Worm (Caenorhabditis elegans) whole organism, L4 larva: ENCODE results near the gene sas-7.

Experiments
- D1046.2 ChIP-seq: fragments of 200-800 bp; sonication (Bioruptor generic); IDR thresholded peaks from 2 replicates; pipeline ENCODE4 v1.3.6; 2022; ENCODE audit warnings: missing genetic modification characterization, missing compliant biosample characterization
- T20F7.1 ChIP-seq: fragments of 200-800 bp; sonication (Bioruptor generic); optimal IDR thresholded peaks from 2 replicates; lab custom pipeline; 2018; ENCODE audit warnings: mild to moderate bottlenecking, missing genetic modification characterization, missing compliant biosample characterization
- Y105C5A.15 ChIP-seq: fragments of 200-800 bp; sonication (Bioruptor generic); IDR thresholded peaks from 2 replicates; pipeline ENCODE4 v1.3.6; 2022; ENCODE audit warnings: missing genetic modification characterization, missing compliant biosample characterization
- Y48G9A.11 ChIP-seq: fragments of 200-800 bp; sonication (Bioruptor generic); IDR thresholded peaks from 2 replicates; pipeline ENCODE4 v1.3.6; 2022; ENCODE audit warnings: missing genetic modification reagents, missing genetic modification characterization, missing compliant biosample characterization
- Y75B8A.6 ChIP-seq: fragments of 200-800 bp; sonication (Bioruptor generic); IDR thresholded peaks from 2 replicates; pipeline ENCODE4 v1.3.6; 2022; ENCODE audit warnings: missing genetic modification reagents, missing genetic modification characterization, missing compliant biosample characterization
- aha-1 ChIP-seq: fragments of 150-350 bp; peaks from one replicate; lab custom pipeline; 2014; ENCODE audit warnings: missing biosample characterization, missing genetic modification characterization
- aly-2 ChIP-seq: sonication (generic microtip); optimal IDR thresholded peaks from 2 replicates; lab custom pipeline; 2018; ENCODE audit warnings: missing biosample characterization, missing genetic modification characterization
- ama-1 ChIP-seq: fragments of 150-350 bp; optimal IDR thresholded peaks from 2 replicates; lab custom pipeline; 2014; ENCODE audit warnings: inconsistent platforms, mixed read lengths
- ceh-28 ChIP-seq: fragments of 150-350 bp; optimal IDR thresholded peaks from 2 replicates; lab custom pipeline; 2014; ENCODE audit warnings: missing biosample characterization, missing genetic modification reagents, missing genetic modification characterization
- ces-1 ChIP-seq: fragments of 150-350 bp; sonication (generic microtip); optimal IDR thresholded peaks from 4 replicates; lab custom pipeline; 2014; ENCODE audit warnings: missing biosample characterization, missing genetic modification reagents, missing genetic modification characterization
- ctbp-1 ChIP-seq: fragments of 200-800 bp; sonication (Bioruptor generic); IDR thresholded peaks from 2 replicates; pipeline ENCODE4 v1.3.6; 2022; ENCODE audit warnings: missing genetic modification reagents, missing genetic modification characterization, missing compliant biosample characterization
- daf-12 ChIP-seq: fragments of 150-350 bp; optimal IDR thresholded peaks from 2 replicates; lab custom pipeline; 2014; ENCODE audit warnings: missing biosample characterization, missing genetic modification reagents, missing genetic modification characterization
- daf-16 ChIP-seq, 3 experiments: sonication (generic microtip); optimal IDR thresholded peaks; 2 replicates each; lab custom pipeline; 2016 to 2017; ENCODE audit warnings: missing genetic modification characterization in 3 of 3, missing genetic modification reagents in 3 of 3, mild to moderate bottlenecking in 2 of 3, missing compliant biosample characterization in 2 of 3, missing biosample characterization in 1 of 3, moderate library complexity in 1 of 3
- daf-19 ChIP-seq: fragments of 200-800 bp; sonication (Bioruptor generic); conservative IDR thresholded peaks from 2 replicates; pipeline ENCODE4 v1.3.6; 2022; ENCODE audit warnings: missing genetic modification characterization, missing compliant biosample characterization
- dmd-6 ChIP-seq: fragments of 200-800 bp; sonication (Bioruptor generic); IDR thresholded peaks from 2 replicates; pipeline ENCODE4 v1.3.6; 2022; ENCODE audit warnings: missing genetic modification reagents, missing genetic modification characterization, missing compliant biosample characterization
- dmd-8 ChIP-seq: fragments of 200-800 bp; sonication (Bioruptor generic); IDR thresholded peaks from 2 replicates; pipeline ENCODE4 v1.3.6; 2022; ENCODE audit warnings: missing genetic modification characterization, missing compliant biosample characterization
- duxl-1 ChIP-seq: sonication (generic microtip); optimal IDR thresholded peaks from 2 replicates; lab custom pipeline; 2016; ENCODE audit warnings: mild to moderate bottlenecking, missing genetic modification characterization, moderate library complexity, missing compliant biosample characterization; ENCODE audit not compliant: poor library complexity
- dve-1 ChIP-seq: sonication (generic microtip); optimal IDR thresholded peaks from 2 replicates; lab custom pipeline; 2017; ENCODE audit warnings: antibody characterized with exemption, mild to moderate bottlenecking, missing genetic modification characterization, missing compliant biosample characterization; ENCODE audit not compliant: insufficient read depth
- hlh-11 ChIP-seq: fragments of 200-800 bp; sonication (Bioruptor generic); optimal IDR thresholded peaks from 2 replicates; lab custom pipeline; 2018; ENCODE audit warnings: mild to moderate bottlenecking, missing genetic modification characterization, missing compliant biosample characterization
- hlh-30 ChIP-seq: sonication (generic microtip); optimal IDR thresholded peaks from 2 replicates; lab custom pipeline; 2017; ENCODE audit warnings: antibody characterized with exemption, mild to moderate bottlenecking, missing genetic modification characterization, missing compliant biosample characterization; ENCODE audit not compliant: insufficient read depth
- jun-1 ChIP-seq: fragments of 150-350 bp; optimal IDR thresholded peaks from 2 replicates; lab custom pipeline; 2014; ENCODE audit warnings: missing biosample characterization, missing genetic modification reagents, missing genetic modification characterization
- lin-1 ChIP-seq: fragments of 200-800 bp; sonication (Bioruptor generic); IDR thresholded peaks from 2 replicates; pipeline ENCODE4 v1.3.6; 2022; ENCODE audit warnings: missing genetic modification reagents, missing genetic modification characterization, missing compliant biosample characterization
- lin-13 ChIP-seq: fragments of 150-350 bp; optimal IDR thresholded peaks from 2 replicates; lab custom pipeline; 2014; ENCODE audit warnings: missing biosample characterization, missing genetic modification reagents, missing genetic modification characterization
- lin-15B ChIP-seq: fragments of 150-350 bp; sonication (generic microtip); optimal IDR thresholded peaks from 3 replicates; lab custom pipeline; 2014; ENCODE audit warnings: missing biosample characterization, missing genetic modification characterization
- mdl-1 ChIP-seq, 2 experiments: fragments of 150-350 bp in 1 of 2; sonication (generic microtip) in 1 of 2; optimal IDR thresholded peaks; 2 replicates each; lab custom pipeline; 2014 to 2017; ENCODE audit warnings: missing biosample characterization in 2 of 2, missing genetic modification characterization in 2 of 2
- mdt-29 ChIP-seq: fragments of 200-800 bp; sonication (Bioruptor generic); IDR thresholded peaks from 2 replicates; pipeline ENCODE4 v1.3.6; 2022; ENCODE audit warnings: missing genetic modification reagents, missing genetic modification characterization, missing compliant biosample characterization
- mep-1 ChIP-seq: fragments of 150-350 bp; sonication (generic microtip); optimal IDR thresholded peaks from 3 replicates; lab custom pipeline; 2014; ENCODE audit warnings: missing biosample characterization, missing genetic modification characterization
- mes-2 ChIP-seq: sonication (generic microtip); optimal IDR thresholded peaks from 2 replicates; lab custom pipeline; 2016; ENCODE audit warnings: missing genotype, mild to moderate bottlenecking, missing genetic modification characterization, missing compliant biosample characterization; ENCODE audit not compliant: poor library complexity, severe bottlenecking
- mxl-3 ChIP-seq: fragments of 200-800 bp; sonication (Bioruptor generic); optimal IDR thresholded peaks from 2 replicates; lab custom pipeline; 2018; ENCODE audit warnings: mild to moderate bottlenecking, missing genetic modification characterization, missing compliant biosample characterization
- nhr-10 ChIP-seq: fragments of 150-350 bp; optimal IDR thresholded peaks from 2 replicates; lab custom pipeline; 2014; ENCODE audit warnings: missing biosample characterization, missing genetic modification characterization
- nhr-102 ChIP-seq: sonication (generic microtip); optimal IDR thresholded peaks from 2 replicates; lab custom pipeline; 2016; ENCODE audit warnings: mild to moderate bottlenecking, missing genetic modification characterization, moderate library complexity, missing compliant biosample characterization
- nhr-28 ChIP-seq: fragments of 150-350 bp; optimal IDR thresholded peaks from 2 replicates; lab custom pipeline; 2014; ENCODE audit warnings: missing biosample characterization, missing genetic modification characterization
- nhr-48 ChIP-seq: sonication (generic microtip); optimal IDR thresholded peaks from 2 replicates; lab custom pipeline; 2016; ENCODE audit warnings: mild to moderate bottlenecking, missing genetic modification characterization, missing compliant biosample characterization
- nhr-77 ChIP-seq: fragments of 150-350 bp; optimal IDR thresholded peaks from 2 replicates; lab custom pipeline; 2014; ENCODE audit warnings: missing biosample characterization, missing genetic modification characterization
- pha-4 ChIP-seq, 2 experiments: fragments of 150-350 bp in 1 of 2; fragments of 200-800 bp in 1 of 2; sonication (Bioruptor generic) in 1 of 2; IDR thresholded peaks in 1 of 2; optimal IDR thresholded peaks in 1 of 2; 2 replicates each; pipeline versions ENCODE4 v1.3.6 to Lab custom; 2014 to 2022; ENCODE audit warnings: missing genetic modification characterization in 2 of 2, missing genetic modification reagents in 2 of 2, missing biosample characterization in 1 of 2, missing compliant biosample characterization in 1 of 2
- php-3 ChIP-seq: fragments of 200-800 bp; sonication (Bioruptor generic); IDR thresholded peaks from 2 replicates; pipeline ENCODE4 v1.3.6; 2022; ENCODE audit warnings: missing genetic modification reagents, missing genetic modification characterization, missing compliant biosample characterization
- pqm-1 ChIP-seq: sonication (generic microtip); optimal IDR thresholded peaks from 2 replicates; lab custom pipeline; 2017; ENCODE audit warnings: missing biosample characterization, missing genetic modification characterization
- rbr-2 ChIP-seq: sonication (generic microtip); optimal IDR thresholded peaks from 2 replicates; lab custom pipeline; 2016; ENCODE audit warnings: missing genotype, missing genetic modification characterization, missing compliant biosample characterization
- saeg-2 ChIP-seq: fragments of 200-800 bp; sonication (Bioruptor generic); IDR thresholded peaks from 2 replicates; pipeline ENCODE4 v1.3.6; 2022; ENCODE audit warnings: missing genetic modification reagents, missing genetic modification characterization, missing compliant biosample characterization
- tag-97 ChIP-seq: fragments of 200-800 bp; sonication (Bioruptor generic); IDR thresholded peaks from 2 replicates; pipeline ENCODE4 v1.3.6; 2022; ENCODE audit warnings: missing genetic modification characterization, missing compliant biosample characterization
- unc-39 ChIP-seq: sonication (generic microtip); optimal IDR thresholded peaks from 2 replicates; lab custom pipeline; 2017; ENCODE audit warnings: missing biosample characterization, missing genetic modification characterization
- unc-62 ChIP-seq, 3 experiments: fragments of 150-350 bp in 1 of 3; sonication (generic microtip); optimal IDR thresholded peaks in 2 of 3; peaks in 1 of 3; 1 replicate in 1 of 3; 2 replicates in 2 of 3; lab custom pipeline; 2014 to 2017; ENCODE audit warnings: missing biosample characterization in 3 of 3, missing genetic modification characterization in 3 of 3, missing genetic modification reagents in 3 of 3, missing genotype in 1 of 3
- vab-7 ChIP-seq: fragments of 200-800 bp; sonication (Bioruptor generic); IDR thresholded peaks from 2 replicates; pipeline ENCODE4 v1.3.6; 2022; ENCODE audit warnings: missing genetic modification reagents, missing genetic modification characterization, missing compliant biosample characterization
- zag-1 ChIP-seq: fragments of 150-350 bp; optimal IDR thresholded peaks from 2 replicates; lab custom pipeline; 2014; ENCODE audit warnings: missing biosample characterization, missing genetic modification characterization
- zfp-3 ChIP-seq: fragments of 200-800 bp; sonication (Bioruptor generic); conservative IDR thresholded peaks from 2 replicates; pipeline ENCODE4 v1.3.6; 2022; ENCODE audit warnings: missing genetic modification reagents, missing genetic modification characterization, missing compliant biosample characterization
- zip-11 ChIP-seq: fragments of 200-800 bp; sonication (Bioruptor generic); IDR thresholded peaks from 2 replicates; pipeline ENCODE4 v1.3.6; 2022; ENCODE audit warnings: missing genetic modification characterization, missing compliant biosample characterization
- ztf-11 ChIP-seq: fragments of 150-350 bp; optimal IDR thresholded peaks from 2 replicates; lab custom pipeline; 2014; ENCODE audit warnings: missing biosample characterization, missing genetic modification characterization

sas-7 gene

ce11 chrIII:10354591-10354990, 33.8 kb downstream of the sas-7 start:
- TF ChIP-seq Y48G9A.11 (GFP tag; lab: Robert Waterston, UW): no peak
- TF ChIP-seq duxl-1 (tag; lab: Kevin White, UChicago): peak; percentile 32
- peak; percentile 83 for TF ChIP-seq aha-1
- TF ChIP-seq daf-16 (GFP tag; optimal IDR thresholded peaks at IDR 0.05; lab: Kevin White, UChicago): peak in 1 of 2 experiments; percentile 6
- TF ChIP-seq daf-16 (tag; optimal IDR thresholded peaks at IDR 0.05; lab: Kevin White, UChicago): peak; percentile 63
- TF ChIP-seq dve-1: peak; percentile 60
- TF ChIP-seq nhr-77 (tag; lab: Kevin White, UChicago): peak; percentile 34
- TF ChIP-seq mes-2 (tag; lab: Kevin White, UChicago): no peak
- 0 out of 2 replicates have a peak, but pooled peaks have one; percentile 49 for TF ChIP-seq zfp-3 (GFP tag; lab: Robert Waterston, UW)

ce11 chrIII:10355382-10355781, 34.6 kb downstream of the sas-7 start, which contains the start of gene spp-1:
Gene spp-1 (minus strand): TSS chrIII:10355668.
- TF ChIP-seq pqm-1 (tag; lab: Kevin White, UChicago) (peak; percentile 86), ceh-28 (tag; lab: Kevin White, UChicago) (no peak), aha-1 (peak; percentile 76), ces-1 (GFP tag; lab: Kevin White, UChicago) (no peak), jun-1 (tag; lab: Kevin White, UChicago) (no peak), zag-1 (tag; lab: Kevin White, UChicago) (no peak), dmd-8 (GFP tag; lab: Robert Waterston, UW) (no peak), php-3 (no peak), unc-39 (tag; lab: Kevin White, UChicago) (no peak), Y105C5A.15 (GFP tag; lab: Robert Waterston, UW) (no peak), ctbp-1 (GFP tag; lab: Robert Waterston, UW) (no peak), T20F7.1 (GFP tag; lab: Kevin White, UChicago) (no peak), mes-2 (tag; lab: Kevin White, UChicago) (peak; percentile 27), mep-1 (tag; lab: Kevin White, UChicago) (peak; percentile 41), dve-1 (peak; percentile 90), ama-1 (lab: Kevin White, UChicago) (peak; percentile 81), daf-12 (no peak), lin-13 (no peak), mdl-1 (tag; optimal IDR thresholded peaks at IDR 0.05; lab: Kevin White, UChicago) (peak in 1 of 2 experiments; percentile 13), daf-19 (GFP tag; lab: Robert Waterston, UW) (no peak), nhr-48 (tag; lab: Kevin White, UChicago) (peak; percentile 57), Y75B8A.6 (GFP tag; lab: Robert Waterston, UW) (no peak), aly-2 (no peak), daf-16 (GFP tag; optimal IDR thresholded peaks at IDR 0.05; lab: Kevin White, UChicago) (no peak), daf-16 (tag; optimal IDR thresholded peaks at IDR 0.05; lab: Kevin White, UChicago) (peak; percentile 87), unc-62 (GFP tag; optimal IDR thresholded peaks at IDR 0.05 in 1 of 2; lab: Kevin White, UChicago) (no peak), unc-62 (tag; optimal IDR thresholded peaks at IDR 0.05; lab: Kevin White, UChicago) (no peak), nhr-10 (tag; lab: Kevin White, UChicago) (peak; percentile 17), saeg-2 (GFP tag; lab: Robert Waterston, UW) (no peak), D1046.2 (GFP tag; lab: Robert Waterston, UW) (no peak), mxl-3 (GFP tag; lab: Kevin White, UChicago) (no peak), lin-1 (GFP tag; lab: Robert Waterston, UW) (no peak), nhr-28 (tag; lab: Kevin White, UChicago) (peak; percentile 58), zip-11 (no peak), hlh-11 (tag; lab: Kevin White, UChicago) (peak; percentile 84), hlh-30 (tag; lab: Kevin White, UChicago) (peak; percentile 43), vab-7 (no peak), nhr-102 (tag; lab: Kevin White, UChicago) (peak; percentile 22), nhr-77 (tag; lab: Kevin White, UChicago) (peak; percentile 4), rbr-2 (tag; lab: Kevin White, UChicago) (no peak), ztf-11 (tag; lab: Kevin White, UChicago) (no peak), lin-15B (tag; lab: Kevin White, UChicago) (no peak), tag-97 (no peak), pha-4 (GFP tag; IDR thresholded peaks at IDR 0.05; lab: Robert Waterston, UW) (no peak), pha-4 (tag; optimal IDR thresholded peaks at IDR 0.05; lab: Kevin White, UChicago) (no peak), mdt-29 (GFP tag; lab: Robert Waterston, UW) (no peak), dmd-6 (GFP tag; lab: Robert Waterston, UW) (peak; percentile 67)
